Worm (Caenorhabditis elegans): ENCODE measurements around the gene dgn-3.
"Not testable (repeated sequence)": the region's sequence is repeated elsewhere in the genome, so short reads cannot be mapped to it uniquely, and the experiment has no call there.

dgn-3 gene

DNA sequence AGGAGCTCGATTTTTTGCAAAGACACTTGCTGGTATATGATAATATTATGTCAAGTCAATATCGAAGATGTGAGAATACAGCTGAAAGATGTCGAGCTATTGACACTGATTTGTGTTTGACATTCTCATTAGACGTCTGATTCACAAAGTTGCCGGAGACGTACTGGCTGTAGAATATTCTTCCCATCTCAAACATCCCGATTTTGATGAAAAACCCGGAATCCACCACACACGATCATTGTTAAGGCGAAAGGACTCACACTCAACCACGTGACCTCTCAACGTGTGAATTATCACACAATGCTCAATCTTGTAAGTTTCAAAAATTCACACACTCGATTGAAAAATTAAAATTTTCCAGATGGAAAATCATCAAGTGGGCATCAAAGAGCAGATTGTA lies 6.3 kb downstream of the dgn-3 start, which contains the start of gene F07G6.12:
F07G6.12 (plus strand) TSS at position 301 of the 400 bp plus-strand sequence.
- TF ChIP-seq ceh-83 (GFP tag; optimal IDR thresholded peaks at IDR 0.05) (no peak), pha-4 (tag; optimal IDR thresholded peaks at IDR 0.05) (no peak), ham-2 (GFP tag; optimal IDR thresholded peaks at IDR 0.05) (no peak), snpc-4 (tag; optimal IDR thresholded peaks at IDR 0.05) (no peak), nhr-237 (tag; optimal IDR thresholded peaks at IDR 0.05) (no peak), nhr-28 (tag; optimal IDR thresholded peaks at IDR 0.05) (no peak), M03D4.4 (tag; optimal IDR thresholded peaks at IDR 0.05) (no peak), unc-62 (GFP tag; optimal IDR thresholded peaks at IDR 0.05) (no peak), ztf-11 (tag; optimal IDR thresholded peaks at IDR 0.05) (no peak), ceh-39 (tag; optimal IDR thresholded peaks at IDR 0.05) (no peak)

DNA sequence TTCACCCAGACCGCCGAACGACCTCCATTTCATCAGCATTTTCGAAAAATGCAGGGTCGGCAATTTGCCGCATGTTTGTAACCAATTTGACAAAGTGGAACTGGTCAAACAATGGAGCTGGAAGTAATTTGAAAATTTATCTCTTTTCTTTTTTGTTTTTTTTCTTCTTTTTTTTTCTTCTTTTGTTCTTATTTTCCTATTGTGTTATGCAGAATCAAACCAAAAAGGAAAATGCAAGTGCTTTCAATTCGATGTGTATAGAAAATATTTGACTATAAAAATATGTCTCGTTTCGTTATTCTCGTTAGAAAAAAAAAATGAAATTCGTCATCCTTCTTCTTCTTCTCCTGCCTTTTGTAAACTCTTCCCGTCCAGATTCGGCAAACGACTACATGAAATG lies 7.9 kb downstream of the dgn-3 start, which contains the start of gene F07G6.10:
F07G6.10 (plus strand) TSS at position 301 of the 400 bp plus-strand sequence.
- TF ChIP-seq ceh-83 (GFP tag; optimal IDR thresholded peaks at IDR 0.05) = no peak
- no peak for TF ChIP-seq M03D4.4 (tag; optimal IDR thresholded peaks at IDR 0.05)
- TF ChIP-seq ces-1 (GFP tag; optimal IDR thresholded peaks at IDR 0.05) = no peak
- no peak for TF ChIP-seq elt-1 (tag; optimal IDR thresholded peaks at IDR 0.05; ENCODE audit: borderline replicate concordance, insufficient read depth)
- no peak for TF ChIP-seq ham-2 (GFP tag; optimal IDR thresholded peaks at IDR 0.05)
- no peak for TF ChIP-seq ceh-43 (GFP tag; optimal IDR thresholded peaks at IDR 0.05)
- no peak for TF ChIP-seq cnd-1 (tag; optimal IDR thresholded peaks at IDR 0.05)
- no peak for TF ChIP-seq drap-1 (GFP tag; optimal IDR thresholded peaks at IDR 0.05)
- no peak for TF ChIP-seq hlh-1 (tag; optimal IDR thresholded peaks at IDR 0.05)
- no peak for TF ChIP-seq nhr-12 (tag; optimal IDR thresholded peaks at IDR 0.05)
- TF ChIP-seq lin-13 (tag; optimal IDR thresholded peaks at IDR 0.05) = no peak
- no peak for TF ChIP-seq blmp-1 (tag; optimal IDR thresholded peaks at IDR 0.05)
- TF ChIP-seq ztf-11 (tag; optimal IDR thresholded peaks at IDR 0.05) = no peak
- TF ChIP-seq lin-32 (GFP tag; optimal IDR thresholded peaks at IDR 0.05) = no peak
- no peak for TF ChIP-seq bed-3 (GFP tag; optimal IDR thresholded peaks at IDR 0.05)
- no peak for TF ChIP-seq unc-120 (tag; optimal IDR thresholded peaks at IDR 0.05; ENCODE audit: poor library complexity, severe bottlenecking)
- no peak for TF ChIP-seq tbx-8 (GFP tag; optimal IDR thresholded peaks at IDR 0.05)
- TF ChIP-seq zip-8 (tag; optimal IDR thresholded peaks at IDR 0.05) = no peak
- TF ChIP-seq pha-4 (tag; optimal IDR thresholded peaks at IDR 0.05) = no peak

DNA sequence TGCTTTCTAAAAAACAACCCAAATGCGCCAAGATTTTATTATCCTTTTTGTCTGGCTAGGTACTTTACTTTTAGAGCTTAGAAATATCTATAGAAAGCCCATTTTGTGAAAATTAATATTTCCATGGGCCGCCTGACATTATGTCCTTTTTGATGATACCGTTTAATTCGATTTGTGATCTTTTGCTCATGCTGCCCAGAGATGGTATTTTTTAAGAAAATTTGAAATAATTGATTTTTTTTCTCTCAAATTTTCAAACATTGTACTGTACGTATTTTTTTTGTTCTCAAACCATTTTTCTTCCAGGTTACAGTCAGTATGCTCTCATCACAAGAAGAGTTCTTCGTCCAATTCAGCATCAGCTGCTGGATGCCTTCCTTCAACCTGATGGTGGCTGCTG lies 12.9 kb downstream of the dgn-3 start, which contains the start of gene Y75D11A.2:
Y75D11A.2 (plus strand) TSS at position 301 of the 400 bp plus-strand sequence.
- not testable (repeated sequence) for TF ChIP-seq ztf-11, hlh-1, nhr-76 (tag; optimal IDR thresholded peaks at IDR 0.05)

DNA sequence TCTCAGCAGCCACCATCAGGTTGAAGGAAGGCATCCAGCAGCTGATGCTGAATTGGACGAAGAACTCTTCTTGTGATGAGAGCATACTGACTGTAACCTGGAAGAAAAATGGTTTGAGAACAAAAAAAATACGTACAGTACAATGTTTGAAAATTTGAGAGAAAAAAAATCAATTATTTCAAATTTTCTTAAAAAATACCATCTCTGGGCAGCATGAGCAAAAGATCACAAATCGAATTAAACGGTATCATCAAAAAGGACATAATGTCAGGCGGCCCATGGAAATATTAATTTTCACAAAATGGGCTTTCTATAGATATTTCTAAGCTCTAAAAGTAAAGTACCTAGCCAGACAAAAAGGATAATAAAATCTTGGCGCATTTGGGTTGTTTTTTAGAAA lies 16.5 kb downstream of the dgn-3 start, which contains the start of gene Y75D11A.3:
Y75D11A.3 (minus strand) TSS at position 101 of the 400 bp plus-strand sequence.
- not testable (repeated sequence) for TF ChIP-seq mep-1, nhr-28, blmp-1 (tag; optimal IDR thresholded peaks at IDR 0.05)

DNA sequence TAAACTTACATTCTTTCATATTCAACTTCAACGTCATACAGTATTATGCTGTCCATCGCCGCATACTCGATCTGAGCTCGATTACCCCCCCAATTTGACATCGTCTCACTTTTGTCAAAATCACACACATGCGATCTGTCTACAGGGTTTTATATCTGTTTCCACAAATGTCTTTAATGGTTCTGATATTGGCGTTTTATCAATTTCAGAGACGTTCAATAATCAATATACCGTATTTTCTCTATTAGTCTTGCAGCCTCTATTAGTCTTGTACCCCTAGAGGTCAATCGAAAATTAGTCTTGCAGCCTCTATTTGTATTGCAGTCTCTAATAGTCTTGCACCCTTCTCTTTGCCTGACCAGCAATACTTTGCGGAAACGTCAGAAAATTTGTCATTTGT lies 18.8 kb downstream of the dgn-3 start, which contains the start of gene Y75D11A.6:
Y75D11A.6 (minus strand) TSS at position 101 of the 400 bp plus-strand sequence.
- not testable (repeated sequence) for TF ChIP-seq ceh-39, mab-5, nhr-12 (tag; optimal IDR thresholded peaks at IDR 0.05)

DNA sequence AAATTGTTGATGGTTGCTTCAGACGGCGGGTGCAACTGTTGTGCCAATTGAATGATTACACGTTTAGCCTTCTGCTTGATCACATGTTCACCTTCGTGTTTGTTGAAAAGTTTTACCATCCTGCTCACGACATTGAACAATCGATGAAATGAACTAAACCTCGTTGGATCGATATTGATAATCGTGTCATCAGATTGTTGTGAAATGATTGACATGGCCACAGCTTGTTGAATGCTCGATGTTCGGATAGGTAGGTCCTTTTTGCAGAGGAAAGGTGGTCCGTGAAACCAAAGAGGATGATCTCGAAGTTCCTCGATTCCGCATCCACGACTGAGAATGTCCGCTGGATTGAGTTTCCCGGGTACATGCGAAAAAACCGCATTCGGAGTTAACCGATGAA lies 40.0 kb downstream of the dgn-3 start:
- no peak for TF ChIP-seq ces-1 (GFP tag; optimal IDR thresholded peaks at IDR 0.05)
- TF ChIP-seq ceh-83 (GFP tag; optimal IDR thresholded peaks at IDR 0.05) = no peak
- TF ChIP-seq zip-8 (tag; optimal IDR thresholded peaks at IDR 0.05) = no peak
- no peak for TF ChIP-seq nhr-237 (tag; optimal IDR thresholded peaks at IDR 0.05)
- TF ChIP-seq mls-2 (tag; optimal IDR thresholded peaks at IDR 0.05) = no peak
- TF ChIP-seq sptf-1 (tag; optimal IDR thresholded peaks at IDR 0.05) = no peak
- no peak for TF ChIP-seq ceh-39 (tag; optimal IDR thresholded peaks at IDR 0.05)
- no peak for TF ChIP-seq nhr-28 (tag; optimal IDR thresholded peaks at IDR 0.05)
- no peak for TF ChIP-seq tbx-8 (GFP tag; optimal IDR thresholded peaks at IDR 0.05)
- TF ChIP-seq lin-32 (GFP tag; optimal IDR thresholded peaks at IDR 0.05) = no peak
- no peak for TF ChIP-seq ceh-43 (GFP tag; optimal IDR thresholded peaks at IDR 0.05)
- no peak for TF ChIP-seq snpc-4 (tag; optimal IDR thresholded peaks at IDR 0.05)
- TF ChIP-seq flh-1 (GFP tag; optimal IDR thresholded peaks at IDR 0.05) = no peak
- no peak for TF ChIP-seq nhr-2 (tag; optimal IDR thresholded peaks at IDR 0.05)
- no peak for TF ChIP-seq lin-13 (tag; optimal IDR thresholded peaks at IDR 0.05)
- TF ChIP-seq nhr-76 (tag; optimal IDR thresholded peaks at IDR 0.05) = no peak
- TF ChIP-seq bed-3 (GFP tag; optimal IDR thresholded peaks at IDR 0.05) = no peak

All from whole organism, mixed stage, embryonic.